Worm (Caenorhabditis elegans): ENCODE results near the gene scb-1.

scb-1 gene

DNA sequence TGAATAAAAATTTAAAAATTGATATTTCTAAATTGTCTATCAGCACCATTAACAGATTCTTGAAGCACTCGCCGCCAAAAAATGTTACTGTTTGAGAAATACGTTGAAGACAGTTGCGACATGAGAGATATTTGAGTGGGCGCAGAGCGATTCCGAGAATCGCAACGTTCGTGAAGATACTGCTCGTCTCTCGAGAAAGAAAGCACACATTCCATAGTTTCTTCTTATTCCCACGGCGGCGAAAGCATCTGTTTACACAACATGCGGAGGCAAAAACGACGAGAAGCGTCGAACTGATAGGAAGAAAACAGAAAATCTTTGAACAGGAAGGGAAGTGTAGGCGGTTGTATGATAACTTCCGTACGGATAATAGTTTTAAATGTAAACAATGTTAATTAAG is 37.0 kb downstream of the scb-1 start (continued):
- TF ChIP-seq nhr-28 (tag; optimal IDR thresholded peaks at IDR 0.05) (no peak), elt-2 (tag; optimal IDR thresholded peaks at IDR 0.05) (no peak), jun-1 (tag; optimal IDR thresholded peaks at IDR 0.05) (no peak), lsy-12 (tag; optimal IDR thresholded peaks at IDR 0.05) (no peak), pqm-1 (tag; optimal IDR thresholded peaks at IDR 0.05) (no peak), lin-15B (tag; optimal IDR thresholded peaks at IDR 0.05) (peak; percentile 7), daf-12 (tag; optimal IDR thresholded peaks at IDR 0.05) (no peak), nfya-1 (tag; optimal IDR thresholded peaks at IDR 0.05; ENCODE audit: insufficient read depth) (peak; percentile 12), ZK546.5 (tag; optimal IDR thresholded peaks at IDR 0.05) (no peak), sea-2 (GFP tag; optimal IDR thresholded peaks at IDR 0.05) (no peak), elt-3 (tag; optimal IDR thresholded peaks at IDR 0.05) (no peak), ceh-82 (tag; optimal IDR thresholded peaks at IDR 0.05) (no peak), nhr-11 (tag; optimal IDR thresholded peaks at IDR 0.05) (peak; percentile 90), mml-1 (tag; optimal IDR thresholded peaks at IDR 0.05) (no peak), nhr-23 (tag; optimal IDR thresholded peaks at IDR 0.05) (no peak), egl-27 (tag; optimal IDR thresholded peaks at IDR 0.05) (no peak), unc-39 (tag; optimal IDR thresholded peaks at IDR 0.05) (no peak)

DNA sequence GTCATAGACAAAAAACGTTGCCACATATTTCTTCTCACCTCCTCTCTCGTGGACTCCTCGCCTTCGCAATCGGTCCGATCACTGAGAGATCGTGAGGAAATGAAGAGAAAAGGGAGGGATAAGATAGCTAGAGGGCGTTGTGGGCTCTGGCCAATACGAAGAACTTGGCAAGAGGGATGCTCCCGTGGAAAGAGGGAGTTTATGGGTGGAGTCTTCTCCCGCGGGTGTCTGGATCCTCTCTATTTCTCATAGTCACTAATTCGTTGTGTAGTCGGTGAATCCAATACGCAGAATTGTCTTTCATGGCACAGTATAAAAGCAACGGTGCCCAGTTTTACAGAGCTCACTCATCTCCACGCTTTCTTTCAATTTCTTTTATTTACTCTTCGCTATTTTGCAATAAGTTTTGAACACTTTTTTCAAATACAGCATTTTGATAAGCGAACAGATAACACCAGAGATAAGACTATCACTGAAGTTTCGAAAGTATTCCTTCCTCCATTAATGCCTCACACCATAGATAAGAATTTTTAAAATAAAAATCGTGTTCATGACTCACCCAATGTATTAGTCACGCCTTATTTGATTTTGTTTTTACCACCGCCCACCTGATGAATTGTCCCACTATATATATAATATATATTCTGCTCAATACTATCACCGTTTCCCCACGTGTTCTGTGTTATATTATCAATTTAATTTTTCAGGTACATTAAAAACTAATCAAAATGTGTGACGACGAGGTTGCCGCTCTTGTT is 39.0 kb downstream of the scb-1 start, which contains the start of gene act-1:
Gene act-1, plus strand, starts transcription at position 708 of the 758 bp plus-strand sequence.
- TF ChIP-seq R02D3.7 (tag; optimal IDR thresholded peaks at IDR 0.05) (no peak), tbx-2 (tag; optimal IDR thresholded peaks at IDR 0.05) (no peak), skn-1 (tag; optimal IDR thresholded peaks at IDR 0.05) (no peak), zag-1 (tag; optimal IDR thresholded peaks at IDR 0.05) (no peak), aly-2 (tag; optimal IDR thresholded peaks at IDR 0.05) (no peak), sea-2 (GFP tag; optimal IDR thresholded peaks at IDR 0.05) (no peak), ceh-9 (tag; optimal IDR thresholded peaks at IDR 0.05) (no peak), mml-1 (tag; optimal IDR thresholded peaks at IDR 0.05) (no peak), elt-2 (tag; optimal IDR thresholded peaks at IDR 0.05) (peak; percentile 89), nfya-1 (tag; optimal IDR thresholded peaks at IDR 0.05; ENCODE audit: insufficient read depth) (peak; percentile 80), nhr-23 (tag; optimal IDR thresholded peaks at IDR 0.05) (no peak), eor-1 (tag; optimal IDR thresholded peaks at IDR 0.05) (no peak), nhr-77 (tag; optimal IDR thresholded peaks at IDR 0.05) (no peak), ZK546.5 (tag; optimal IDR thresholded peaks at IDR 0.05) (no peak), elt-1 (tag; optimal IDR thresholded peaks at IDR 0.05) (no peak), daf-12 (tag; optimal IDR thresholded peaks at IDR 0.05) (no peak), lin-39 (tag; optimal IDR thresholded peaks at IDR 0.05) (no peak), elt-3 (tag; optimal IDR thresholded peaks at IDR 0.05) (no peak), lsy-12 (tag; optimal IDR thresholded peaks at IDR 0.05) (no peak), ceh-28 (tag; optimal IDR thresholded peaks at IDR 0.05) (no peak), ama-1 (optimal IDR thresholded peaks at IDR 0.05) (peak; percentile 6), fkh-10 (GFP tag; optimal IDR thresholded peaks at IDR 0.05) (no peak), mdl-1 (tag; optimal IDR thresholded peaks at IDR 0.05) (no peak), egl-5 (tag; optimal IDR thresholded peaks at IDR 0.05) (no peak), jun-1 (tag; optimal IDR thresholded peaks at IDR 0.05) (peak; percentile 40), nhr-237 (tag; optimal IDR thresholded peaks at IDR 0.05) (no peak), unc-62 (GFP tag; optimal IDR thresholded peaks at IDR 0.05) (no peak), ztf-11 (tag; optimal IDR thresholded peaks at IDR 0.05) (no peak), nhr-67 (tag; optimal IDR thresholded peaks at IDR 0.05) (no peak), unc-39 (tag; optimal IDR thresholded peaks at IDR 0.05) (no peak), nhr-28 (tag; optimal IDR thresholded peaks at IDR 0.05) (no peak), nhr-76 (tag; optimal IDR thresholded peaks at IDR 0.05) (no peak), fkh-2 (tag; optimal IDR thresholded peaks at IDR 0.05) (no peak), hmg-11 (tag; optimal IDR thresholded peaks at IDR 0.05) (peak; percentile 31), nhr-11 (tag; optimal IDR thresholded peaks at IDR 0.05) (peak; percentile 65), lin-15B (tag; optimal IDR thresholded peaks at IDR 0.05) (no peak), pha-4 (tag; optimal IDR thresholded peaks at IDR 0.05) (peak; percentile 44), nhr-25 (tag; optimal IDR thresholded peaks at IDR 0.05) (no peak), nhr-43 (tag; optimal IDR thresholded peaks at IDR 0.05; ENCODE audit: poor library complexity, severe bottlenecking) (no peak), fos-1 (tag; optimal IDR thresholded peaks at IDR 0.05) (peak; percentile 32), pqm-1 (tag; optimal IDR thresholded peaks at IDR 0.05) (peak; percentile 78), nhr-12 (tag; optimal IDR thresholded peaks at IDR 0.05) (no peak), egl-27 (tag; optimal IDR thresholded peaks at IDR 0.05) (no peak), ceh-16 (tag; optimal IDR thresholded peaks at IDR 0.05) (no peak), ceh-82 (tag; optimal IDR thresholded peaks at IDR 0.05) (no peak), snpc-4 (tag; optimal IDR thresholded peaks at IDR 0.05) (no peak), ztf-4 (tag; optimal IDR thresholded peaks at IDR 0.05) (no peak)
